Fruit fly (Drosophila melanogaster) Kc167 (cell line): Measurements from ENCODE around the gene CG13012.

Experiments used
- Myc ChIP-seq: fragments of >200 bp; optimal IDR thresholded peaks from 2 replicates; lab custom pipeline; 2017; ENCODE audit warnings: missing external identifiers
- Sin3A ChIP-seq: fragments of >200 bp; optimal IDR thresholded peaks from 2 replicates; lab custom pipeline; 2018; ENCODE audit warnings: missing external identifiers
- h ChIP-seq: fragments of >200 bp; optimal IDR thresholded peaks from 3 replicates; lab custom pipeline; 2018; ENCODE audit warnings: missing external identifiers
- psq ChIP-seq: fragments of >200 bp; optimal IDR thresholded peaks from 2 replicates; lab custom pipeline; 2017; ENCODE audit warnings: missing external identifiers
- ttk ChIP-seq: sonication (Bioruptor generic); optimal IDR thresholded peaks from 2 replicates; lab custom pipeline; 2017; ENCODE audit warnings: missing external identifiers

- TF ChIP-seq ttk (lab: Kevin White, UChicago) (no peak), h (lab: Kevin White, UChicago) (no peak), psq (lab: Kevin White, UChicago) (no peak), Sin3A (no peak), Myc (no peak)
These were observed 31.9 kb downstream of the CG13012 start for dm6 chrX:16644535-16645131.
